Worm (Caenorhabditis elegans): ENCODE data around the gene H43I07.1.

H43I07.1 gene

DNA sequence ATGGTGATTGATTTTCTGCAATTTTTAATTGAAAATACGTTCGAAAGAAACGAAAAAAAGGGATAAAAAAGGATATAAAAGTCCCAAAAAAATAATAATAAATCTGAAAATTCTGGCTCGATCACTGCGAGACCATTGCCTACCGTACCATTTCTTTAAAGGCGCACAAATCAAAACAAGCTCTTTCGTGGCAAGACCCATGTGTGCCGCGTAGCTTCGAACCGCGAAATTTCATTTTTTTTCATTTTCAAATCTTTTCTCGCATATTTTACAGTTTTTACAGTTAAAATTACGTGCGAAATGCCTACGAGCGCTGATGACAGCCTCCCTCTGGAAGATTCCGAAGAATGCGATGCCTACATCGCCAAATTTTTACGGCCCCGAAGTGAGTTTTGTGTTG, 28.9 kb upstream of the H43I07.1 start, which contains the start of the genes coh-4 and pid-5:
Gene coh-4, minus strand, starts transcription at position 17 of the 400 bp plus-strand sequence.
Gene pid-5, plus strand, starts transcription at position 259 of the 400 bp plus-strand sequence.
- TF ChIP-seq tbx-11 (GFP tag; IDR thresholded peaks at IDR 0.05), result no peak
- no peak for TF ChIP-seq B0310.2 (tag; optimal IDR thresholded peaks at IDR 0.05)
- no peak for TF ChIP-seq scrt-1 (GFP tag; IDR thresholded peaks at IDR 0.05)
- no peak for TF ChIP-seq hmbx-1 (tag; optimal IDR thresholded peaks at IDR 0.05)
- no peak for TF ChIP-seq F13C5.2 (tag; optimal IDR thresholded peaks at IDR 0.05)
- no peak for TF ChIP-seq flt-1 (GFP tag; IDR thresholded peaks at IDR 0.05)
- TF ChIP-seq hmg-4 (GFP tag; optimal IDR thresholded peaks at IDR 0.05), result no peak
- TF ChIP-seq tbx-37 (GFP tag; conservative IDR thresholded peaks at IDR 0.05), result no peak
- no peak for TF ChIP-seq ceh-36 (tag; optimal IDR thresholded peaks at IDR 0.05)
- no peak for TF ChIP-seq ceh-13 (GFP tag; optimal IDR thresholded peaks at IDR 0.05)
- no peak for TF ChIP-seq aly-1 (tag; optimal IDR thresholded peaks at IDR 0.05)

DNA sequence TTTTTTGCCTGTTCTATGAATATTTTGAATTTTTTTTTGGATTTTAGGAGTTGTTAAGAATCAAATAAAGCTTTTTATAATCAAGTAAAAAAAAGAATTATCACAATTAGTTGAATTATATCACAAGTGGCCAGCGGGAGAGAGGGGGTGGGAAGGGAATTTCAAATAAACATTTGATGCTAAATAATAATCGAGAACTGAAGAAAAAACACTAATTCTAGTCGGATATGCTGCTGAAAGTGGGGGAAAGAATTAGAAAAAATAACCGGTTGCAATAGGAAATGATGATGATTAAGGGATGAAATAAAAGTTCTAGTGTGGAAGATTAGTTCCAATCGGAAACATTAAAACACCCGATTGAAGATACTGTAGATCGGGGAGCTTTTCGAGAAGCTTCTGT, 23.2 kb upstream of the H43I07.1 start:
- TF ChIP-seq hmg-4 (GFP tag; optimal IDR thresholded peaks at IDR 0.05) (no peak), aly-1 (tag; optimal IDR thresholded peaks at IDR 0.05) (no peak), ceh-13 (GFP tag; optimal IDR thresholded peaks at IDR 0.05) (no peak), flt-1 (GFP tag; IDR thresholded peaks at IDR 0.05) (no peak), hmbx-1 (tag; optimal IDR thresholded peaks at IDR 0.05) (no peak), ceh-36 (tag; optimal IDR thresholded peaks at IDR 0.05) (no peak), tra-4 (tag; optimal IDR thresholded peaks at IDR 0.05) (no peak), B0310.2 (tag; optimal IDR thresholded peaks at IDR 0.05) (no peak), sea-1 (GFP tag; conservative IDR thresholded peaks at IDR 0.05) (no peak), tbx-37 (GFP tag; conservative IDR thresholded peaks at IDR 0.05) (no peak), hnd-1 (tag; optimal IDR thresholded peaks at IDR 0.05) (no peak), pes-1 (GFP tag; IDR thresholded peaks at IDR 0.05) (no peak), scrt-1 (GFP tag; IDR thresholded peaks at IDR 0.05) (no peak)

DNA sequence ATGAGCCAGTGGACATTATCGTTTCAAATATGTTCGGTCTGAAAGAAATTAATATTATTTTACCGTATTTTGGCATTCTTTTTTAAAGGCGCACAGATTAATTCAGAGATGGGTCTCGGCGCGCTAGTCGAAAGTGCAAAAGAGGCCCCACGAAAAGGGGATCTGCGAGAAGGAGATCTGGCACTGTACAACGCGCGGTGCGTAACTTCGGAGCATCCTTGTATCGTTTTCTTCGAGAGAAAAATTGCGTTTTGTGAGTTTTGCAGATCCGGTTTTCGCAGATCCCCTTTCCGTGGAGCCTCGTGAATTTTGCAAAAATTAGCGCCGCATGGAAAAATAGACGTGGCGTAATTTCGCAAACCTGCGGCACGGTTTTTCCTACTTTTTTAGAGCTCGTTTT, 22.8 kb upstream of the H43I07.1 start:
- TF ChIP-seq ceh-36 (tag; optimal IDR thresholded peaks at IDR 0.05) (no peak), F13C5.2 (tag; optimal IDR thresholded peaks at IDR 0.05) (no peak), tra-4 (tag; optimal IDR thresholded peaks at IDR 0.05) (no peak), ets-7 (tag; optimal IDR thresholded peaks at IDR 0.05) (peak; percentile 6), ama-1 (optimal IDR thresholded peaks at IDR 0.05) (no peak), scrt-1 (GFP tag; IDR thresholded peaks at IDR 0.05) (peak; percentile 64; the same call in 1 of the 2 replicates), flt-1 (GFP tag; IDR thresholded peaks at IDR 0.05) (no peak), aly-1 (tag; optimal IDR thresholded peaks at IDR 0.05) (no peak), hmg-4 (GFP tag; optimal IDR thresholded peaks at IDR 0.05) (no peak), pes-1 (GFP tag; IDR thresholded peaks at IDR 0.05) (peak; percentile 68), hmbx-1 (tag; optimal IDR thresholded peaks at IDR 0.05) (no peak), tbx-11 (GFP tag; IDR thresholded peaks at IDR 0.05) (no peak), B0310.2 (tag; optimal IDR thresholded peaks at IDR 0.05) (no peak), sea-1 (GFP tag; conservative IDR thresholded peaks at IDR 0.05) (peak; percentile 12; the same call in 1 of the 2 replicates), ceh-13 (GFP tag; optimal IDR thresholded peaks at IDR 0.05) (peak; percentile 35), hnd-1 (tag; optimal IDR thresholded peaks at IDR 0.05) (no peak), tbx-37 (GFP tag; conservative IDR thresholded peaks at IDR 0.05) (no peak)

DNA sequence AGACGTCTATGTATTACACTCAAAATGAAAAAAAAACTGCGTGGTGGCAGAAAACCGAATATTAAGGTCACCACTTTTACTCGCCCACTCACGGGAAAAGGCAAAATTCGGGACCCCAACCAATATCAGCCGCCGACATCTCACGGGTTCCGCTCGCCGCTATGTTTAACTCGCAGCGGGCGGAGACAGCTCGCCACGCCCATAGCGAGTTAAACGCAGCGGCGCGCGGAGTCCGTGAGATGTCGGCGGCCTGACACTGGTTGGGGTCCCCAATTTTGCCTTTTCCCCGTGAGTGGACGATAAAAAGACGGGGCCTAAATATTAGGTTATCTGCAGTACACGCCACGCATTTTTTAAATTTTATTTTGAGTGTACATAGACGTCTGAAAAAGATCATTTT, 22.0 kb upstream of the H43I07.1 start:
- TF ChIP-seq ama-1 (optimal IDR thresholded peaks at IDR 0.05) (no peak), hmbx-1 (tag; optimal IDR thresholded peaks at IDR 0.05) (no peak), scrt-1 (GFP tag; IDR thresholded peaks at IDR 0.05) (no peak), tbx-37 (GFP tag; conservative IDR thresholded peaks at IDR 0.05) (no peak), aly-1 (tag; optimal IDR thresholded peaks at IDR 0.05) (no peak), ets-7 (tag; optimal IDR thresholded peaks at IDR 0.05) (no peak), hnd-1 (tag; optimal IDR thresholded peaks at IDR 0.05) (no peak), hmg-4 (GFP tag; optimal IDR thresholded peaks at IDR 0.05) (no peak), ceh-36 (tag; optimal IDR thresholded peaks at IDR 0.05) (no peak), tra-4 (tag; optimal IDR thresholded peaks at IDR 0.05) (no peak), pes-1 (GFP tag; IDR thresholded peaks at IDR 0.05) (no peak), sea-1 (GFP tag; conservative IDR thresholded peaks at IDR 0.05) (no peak), ceh-13 (GFP tag; optimal IDR thresholded peaks at IDR 0.05) (no peak), tbx-11 (GFP tag; IDR thresholded peaks at IDR 0.05) (no peak)

DNA sequence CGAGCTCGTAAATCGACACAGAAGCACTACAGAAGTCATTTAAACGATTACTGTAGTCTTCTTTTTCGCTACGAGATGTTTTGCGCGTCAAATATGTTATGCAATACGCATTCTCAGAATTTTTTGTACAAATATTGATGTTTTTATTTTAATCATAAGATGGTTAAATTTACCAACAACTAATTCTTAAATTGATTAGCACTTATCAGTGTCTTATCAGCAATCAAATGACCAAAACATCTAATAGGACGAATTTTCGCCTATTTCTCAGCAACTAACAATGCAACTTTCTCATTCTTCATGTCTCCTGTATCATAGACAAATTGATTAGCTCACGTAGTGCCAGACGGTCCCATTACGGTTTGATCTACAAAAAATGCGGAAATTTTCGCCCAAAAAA, 18.6 kb upstream of the H43I07.1 start:
- TF ChIP-seq scrt-1 (GFP tag; IDR thresholded peaks at IDR 0.05) (no peak), hmbx-1 (tag; optimal IDR thresholded peaks at IDR 0.05) (no peak), ets-7 (tag; optimal IDR thresholded peaks at IDR 0.05) (no peak), tbx-37 (GFP tag; conservative IDR thresholded peaks at IDR 0.05) (no peak), pes-1 (GFP tag; IDR thresholded peaks at IDR 0.05) (no peak), B0310.2 (tag; optimal IDR thresholded peaks at IDR 0.05) (no peak), hnd-1 (tag; optimal IDR thresholded peaks at IDR 0.05) (no peak), aly-1 (tag; optimal IDR thresholded peaks at IDR 0.05) (no peak), sea-1 (GFP tag; conservative IDR thresholded peaks at IDR 0.05) (no peak), F13C5.2 (tag; optimal IDR thresholded peaks at IDR 0.05) (no peak), ceh-13 (GFP tag; optimal IDR thresholded peaks at IDR 0.05) (no peak), tbx-11 (GFP tag; IDR thresholded peaks at IDR 0.05) (no peak), hmg-4 (GFP tag; optimal IDR thresholded peaks at IDR 0.05) (no peak), ama-1 (optimal IDR thresholded peaks at IDR 0.05) (no peak), tra-4 (tag; optimal IDR thresholded peaks at IDR 0.05) (no peak), ceh-36 (tag; optimal IDR thresholded peaks at IDR 0.05) (no peak), flt-1 (GFP tag; IDR thresholded peaks at IDR 0.05) (no peak)

DNA sequence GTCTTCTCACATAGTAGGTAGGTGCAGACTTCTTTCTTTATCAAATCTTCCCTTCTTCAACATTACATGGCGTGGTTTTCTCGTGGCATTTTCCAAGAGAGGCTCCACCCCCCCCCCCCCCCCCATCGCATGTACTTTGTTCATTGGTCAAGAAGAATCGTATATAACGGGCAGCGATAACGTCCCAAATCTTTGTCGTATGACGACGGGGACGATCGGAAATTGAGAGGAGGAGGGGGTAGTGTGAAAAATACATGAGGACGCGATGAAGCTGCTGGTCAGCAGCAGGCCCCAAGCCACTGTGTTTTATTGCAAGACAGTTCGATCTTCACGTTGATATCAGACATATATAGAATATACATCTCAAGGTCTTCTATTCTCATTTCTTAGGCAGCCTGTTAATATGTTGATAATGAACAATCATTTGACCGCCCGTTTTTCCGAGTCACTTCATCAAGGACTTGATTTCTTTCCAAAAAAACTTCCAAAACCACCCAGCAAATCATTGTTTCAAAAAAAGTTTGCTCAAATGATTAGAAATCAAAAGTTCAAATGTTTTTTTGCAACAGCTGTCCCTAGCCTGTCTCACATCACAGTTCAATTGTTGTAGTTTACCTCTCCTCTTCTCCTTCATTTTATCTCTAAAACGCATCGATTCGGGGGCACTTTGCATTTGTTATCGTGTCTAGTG, 17.9 kb upstream of the H43I07.1 start:
- TF ChIP-seq tbx-37 (GFP tag; conservative IDR thresholded peaks at IDR 0.05) (no peak), ama-1 (optimal IDR thresholded peaks at IDR 0.05) (no peak), hmbx-1 (tag; optimal IDR thresholded peaks at IDR 0.05) (no peak), scrt-1 (GFP tag; IDR thresholded peaks at IDR 0.05) (no peak), ceh-36 (tag; optimal IDR thresholded peaks at IDR 0.05) (no peak)

DNA sequence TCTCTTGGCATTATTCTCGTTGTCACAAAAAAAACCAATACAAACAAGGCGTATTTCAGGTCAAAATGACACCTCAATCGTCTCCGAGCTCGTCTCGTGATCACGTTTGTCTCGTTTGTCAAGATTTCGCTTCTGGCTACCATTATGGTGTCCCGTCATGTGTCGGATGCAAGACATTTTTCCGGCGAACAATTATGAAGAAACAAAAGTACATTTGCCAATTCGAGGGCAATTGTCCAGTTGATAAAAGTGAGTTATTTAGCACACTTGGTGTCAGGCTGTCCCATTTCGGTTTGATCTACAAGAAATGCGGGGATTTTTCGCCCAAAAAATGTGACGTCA, 17.4 kb upstream of the H43I07.1 start, which contains the start of gene nhr-114:
Gene nhr-114, plus strand, starts transcription at position 59 of the 342 bp plus-strand sequence.
- TF ChIP-seq tbx-37 (GFP tag; conservative IDR thresholded peaks at IDR 0.05), result no peak
- no peak for TF ChIP-seq hmg-4 (GFP tag; optimal IDR thresholded peaks at IDR 0.05)
- no peak for TF ChIP-seq scrt-1 (GFP tag; IDR thresholded peaks at IDR 0.05)
- TF ChIP-seq ceh-13 (GFP tag; optimal IDR thresholded peaks at IDR 0.05), result no peak
- TF ChIP-seq tbx-11 (GFP tag; IDR thresholded peaks at IDR 0.05), result no peak
- no peak for TF ChIP-seq hnd-1 (tag; optimal IDR thresholded peaks at IDR 0.05)
